Fruit fly (Drosophila melanogaster): ENCODE measurements around the gene CG16713.

The CG16713 gene

DNA sequence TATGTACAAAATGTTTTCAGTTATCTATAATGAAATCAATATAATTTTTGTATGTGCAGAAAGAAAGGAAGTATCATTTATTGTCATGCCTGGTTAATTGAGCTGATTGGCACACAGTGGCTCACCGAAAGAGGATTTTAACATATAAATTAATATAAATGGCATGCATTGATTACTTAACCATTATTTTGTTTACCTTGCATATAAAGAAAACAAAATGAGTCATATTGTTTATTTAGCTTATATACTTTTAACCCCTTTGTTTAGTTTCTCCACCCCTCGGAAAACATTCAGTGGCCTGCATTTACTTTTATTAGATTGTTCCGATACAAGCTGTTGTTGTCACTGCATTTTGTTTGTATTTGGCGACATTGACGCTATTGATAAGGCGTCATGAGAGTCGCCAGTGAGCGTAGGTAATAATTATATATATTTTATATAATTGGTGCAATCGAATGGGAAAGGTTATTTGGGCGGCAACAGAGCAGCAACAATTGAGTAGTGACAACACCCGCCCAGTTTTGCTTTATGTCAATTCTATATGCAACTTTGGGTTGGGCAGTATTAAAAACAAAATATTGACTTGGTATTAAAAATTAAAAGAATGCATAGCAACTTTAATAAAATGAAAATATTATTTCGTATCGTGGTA is 47.6 kb downstream of the CG16713 start (continued):
- no peak for TF ChIP-seq aop (GFP tag; IDR thresholded peaks at IDR 0.05)
- TF ChIP-seq Lim3 (GFP tag; IDR thresholded peaks at IDR 0.05) = no peak
- TF ChIP-seq pfk (GFP tag; optimal IDR thresholded peaks at IDR 0.05) = no peak
- TF ChIP-seq Trl (optimal IDR thresholded peaks at IDR 0.05) = no peak
- no peak for TF ChIP-seq Trl (GFP tag; optimal IDR thresholded peaks at IDR 0.05)
- no peak for TF ChIP-seq CG1832 (GFP tag; optimal IDR thresholded peaks at IDR 0.05)
- TF ChIP-seq Dek (tag; optimal IDR thresholded peaks at IDR 0.05) = no peak
- no peak for TF ChIP-seq CG17829 (tag; optimal IDR thresholded peaks at IDR 0.05)
- TF ChIP-seq CG15696 (tag; optimal IDR thresholded peaks at IDR 0.05) = no peak
- no peak for TF ChIP-seq CG33213 (GFP tag; optimal IDR thresholded peaks at IDR 0.05)
- no peak for TF ChIP-seq Usf (GFP tag; optimal IDR thresholded peaks at IDR 0.05)
- TF ChIP-seq chinmo (GFP tag; IDR thresholded peaks at IDR 0.05; ENCODE audit: partially characterized antibody) = no peak
- no peak for TF ChIP-seq CrebB (tag; optimal IDR thresholded peaks at IDR 0.05)
- TF ChIP-seq CG4360 (GFP tag; IDR thresholded peaks at IDR 0.05) = peak; percentile 41
- no peak for TF ChIP-seq CG8281 (tag; optimal IDR thresholded peaks at IDR 0.05)
- TF ChIP-seq gce (GFP tag; IDR thresholded peaks at IDR 0.05) = no peak
- no peak for TF ChIP-seq Abd-B (GFP tag; optimal IDR thresholded peaks at IDR 0.05)
- TF ChIP-seq CG17802 (tag; optimal IDR thresholded peaks at IDR 0.05) = no peak
- no peak for TF ChIP-seq fd102C (GFP tag; optimal IDR thresholded peaks at IDR 0.05)
- TF ChIP-seq HmgZ (tag; optimal IDR thresholded peaks at IDR 0.05) = no peak
- no peak for TF ChIP-seq CG9797 (GFP tag; optimal IDR thresholded peaks at IDR 0.05)
- TF ChIP-seq CG4282 (GFP tag; optimal IDR thresholded peaks at IDR 0.05) = no peak
- TF ChIP-seq Bteb2 (GFP tag; optimal IDR thresholded peaks at IDR 0.05) = no peak
- TF ChIP-seq Poxn (GFP tag; IDR thresholded peaks at IDR 0.05) = no peak
- no peak for TF ChIP-seq CG4820 (GFP tag; optimal IDR thresholded peaks at IDR 0.05)
- TF ChIP-seq CG1647 (GFP tag; optimal IDR thresholded peaks at IDR 0.05) = no peak
- no peak for TF ChIP-seq CG10321 (GFP tag; IDR thresholded peaks at IDR 0.05)
- TF ChIP-seq CG12071 (GFP tag; optimal IDR thresholded peaks at IDR 0.05) = no peak
- peak; percentile 28; the same call in 1 of the 2 replicates for TF ChIP-seq vvl (GFP tag; IDR thresholded peaks at IDR 0.05)
- no peak for TF ChIP-seq CG9876 (GFP tag; optimal IDR thresholded peaks at IDR 0.05)
- TF ChIP-seq bigmax (GFP tag; optimal IDR thresholded peaks at IDR 0.05) = no peak
- no peak for TF ChIP-seq TFAM (GFP tag; optimal IDR thresholded peaks at IDR 0.05)
- no peak for TF ChIP-seq her (GFP tag; optimal IDR thresholded peaks at IDR 0.05)
- no peak for TF ChIP-seq repo (GFP tag; optimal IDR thresholded peaks at IDR 0.05)
- no peak for TF ChIP-seq CkIIα-i1 (GFP tag; IDR thresholded peaks at IDR 0.05)
- no peak for TF ChIP-seq CG8290 (GFP tag; optimal IDR thresholded peaks at IDR 0.05)
- no peak for TF ChIP-seq CG8290 (tag; optimal IDR thresholded peaks at IDR 0.05)
- TF ChIP-seq CG6765 (GFP tag; optimal IDR thresholded peaks at IDR 0.05) = no peak
- TF ChIP-seq CG42726 (GFP tag; IDR thresholded peaks at IDR 0.05; ENCODE audit: partially characterized antibody) = no peak
- peak; percentile 8 for TF ChIP-seq CG1233 (GFP tag; optimal IDR thresholded peaks at IDR 0.05)
- TF ChIP-seq shn (GFP tag; optimal IDR thresholded peaks at IDR 0.05) = no peak
- peak; percentile 16 for TF ChIP-seq lbe (GFP tag; optimal IDR thresholded peaks at IDR 0.05)
- no peak for TF ChIP-seq CG15073 (GFP tag; optimal IDR thresholded peaks at IDR 0.05)
- TF ChIP-seq Dref (GFP tag; IDR thresholded peaks at IDR 0.05) = no peak
- no peak for TF ChIP-seq HLHmδ (GFP tag; optimal IDR thresholded peaks at IDR 0.05)
- TF ChIP-seq NFAT (GFP tag; IDR thresholded peaks at IDR 0.05) = no peak
- no peak for TF ChIP-seq bowl (GFP tag; IDR thresholded peaks at IDR 0.05)
- no peak for TF ChIP-seq cg (GFP tag; optimal IDR thresholded peaks at IDR 0.05)
- no peak for TF ChIP-seq Sin3A (optimal IDR thresholded peaks at IDR 0.05)
- no peak for TF ChIP-seq sug (tag; optimal IDR thresholded peaks at IDR 0.05)
- TF ChIP-seq CG11560 (tag; IDR thresholded peaks at IDR 0.05) = no peak
- no peak for TF ChIP-seq sr (GFP tag; IDR thresholded peaks at IDR 0.05)
- no peak for TF ChIP-seq insv (GFP tag; optimal IDR thresholded peaks at IDR 0.05)
